Worm (Caenorhabditis elegans) whole organism, midembryonic: Measurements from ENCODE around the gene snpn-1.

Experiments
- T22C8.4 ChIP-seq: fragments of 200-800 bp; sonication (Bioruptor generic); IDR thresholded peaks from 2 replicates; pipeline ENCODE4 v1.3.6; 2022; ENCODE audit warnings: missing genetic modification characterization, missing compliant biosample characterization
- cog-1 ChIP-seq: sonication (generic microtip); optimal IDR thresholded peaks from 2 replicates; lab custom pipeline; 2016; ENCODE audit warnings: missing genetic modification characterization, missing compliant biosample characterization
- klf-2 ChIP-seq: fragments of 200-800 bp; sonication (Bioruptor generic); conservative IDR thresholded peaks from 2 replicates; pipeline ENCODE4 v1.3.6; 2022; ENCODE audit warnings: missing genetic modification reagents, missing genetic modification characterization, missing compliant biosample characterization
- ref-1 ChIP-seq: fragments of 200-800 bp; sonication (Bioruptor generic); conservative IDR thresholded peaks from 2 replicates; pipeline ENCODE4 v1.3.6; 2022; ENCODE audit warnings: missing genetic modification reagents, missing genetic modification characterization, missing compliant biosample characterization

DNA sequence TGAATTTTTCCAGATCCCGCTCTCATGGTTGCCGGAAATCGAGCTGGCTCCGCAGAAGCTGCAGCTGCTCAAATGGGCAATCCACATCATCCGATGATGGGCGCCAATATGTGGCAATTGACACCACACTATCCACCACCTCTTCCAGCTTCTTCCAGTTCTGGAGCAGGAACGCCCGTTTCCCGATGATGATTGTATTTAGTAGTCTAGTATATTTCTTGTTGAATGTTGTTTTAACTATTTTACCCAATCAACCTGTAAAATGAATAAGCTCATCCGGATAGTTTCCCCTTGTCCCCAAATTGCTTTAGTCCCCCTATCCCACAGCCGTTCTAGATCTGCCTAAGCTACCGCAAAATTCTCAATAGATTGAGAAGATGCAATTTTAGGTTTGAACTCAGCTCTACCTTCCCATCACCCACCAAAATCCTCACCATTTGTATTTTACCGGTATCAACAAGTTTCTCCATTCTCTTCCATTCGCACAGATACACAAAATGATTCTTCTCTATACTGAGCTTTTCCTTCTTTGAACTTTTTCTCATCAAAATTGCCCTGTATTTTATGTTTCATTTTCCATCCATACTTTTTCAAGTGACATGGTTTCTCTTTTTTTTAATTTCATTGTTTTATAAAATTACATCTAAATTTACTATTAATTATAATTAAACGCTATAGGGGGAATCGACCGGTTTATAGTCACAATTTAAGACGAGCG lies 4.4 kb downstream of the snpn-1 start:
- TF ChIP-seq cog-1 (tag; lab: Kevin White, UChicago), result no peak
- TF ChIP-seq ref-1 (GFP tag; lab: Robert Waterston, UW), result no peak
- TF ChIP-seq klf-2 (GFP tag; lab: Robert Waterston, UW), result no peak
- TF ChIP-seq T22C8.4 (GFP tag; lab: Robert Waterston, UW), result no peak
